Worm (Caenorhabditis elegans): ENCODE measurements around the gene C24A3.4.

The C24A3.4 gene

DNA sequence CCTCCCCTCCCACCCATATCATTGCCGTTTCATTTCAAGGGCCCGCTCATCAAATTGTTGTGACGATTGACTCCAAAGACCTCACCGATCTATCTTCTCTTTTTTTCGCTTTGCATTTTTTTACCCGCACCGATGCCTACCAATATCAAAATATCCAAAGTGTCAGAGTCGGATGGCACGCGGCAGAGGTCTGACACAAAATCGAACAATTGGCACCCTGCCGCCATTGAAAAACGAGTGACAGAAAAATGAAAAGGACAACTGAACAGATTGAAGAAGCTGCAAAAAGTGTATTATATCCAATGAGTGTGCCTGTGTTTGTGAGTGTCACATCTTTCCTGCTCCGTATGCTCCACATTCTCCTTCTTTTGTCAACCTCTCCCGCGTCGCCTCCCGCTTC, 5.8 kb upstream of the C24A3.4 start (continued):
- no peak for TF ChIP-seq unc-39 (tag; optimal IDR thresholded peaks at IDR 0.05)
- TF ChIP-seq lin-29 (GFP tag; IDR thresholded peaks at IDR 0.05) = no peak
- TF ChIP-seq zfp-3 (GFP tag; conservative IDR thresholded peaks at IDR 0.05) = no peak
- no peak for TF ChIP-seq ceh-82 (tag; optimal IDR thresholded peaks at IDR 0.05)
- no peak for TF ChIP-seq nhr-6 (tag; optimal IDR thresholded peaks at IDR 0.05)
- TF ChIP-seq mxl-2 (GFP tag; conservative IDR thresholded peaks at IDR 0.05) = no peak
- no peak for TF ChIP-seq zfp-2 (tag; optimal IDR thresholded peaks at IDR 0.05)
- no peak for TF ChIP-seq egl-27 (tag; optimal IDR thresholded peaks at IDR 0.05)
- no peak for TF ChIP-seq nhr-48 (tag; optimal IDR thresholded peaks at IDR 0.05)
- TF ChIP-seq pqm-1 (tag; optimal IDR thresholded peaks at IDR 0.05) = no peak
- TF ChIP-seq dmd-6 (GFP tag; IDR thresholded peaks at IDR 0.05) = no peak
- no peak for TF ChIP-seq hlh-11 (tag; optimal IDR thresholded peaks at IDR 0.05)
- no peak for TF ChIP-seq fos-1 (tag; optimal IDR thresholded peaks at IDR 0.05)
- TF ChIP-seq aha-1 (tag) = peak; percentile 49
- TF ChIP-seq fkh-10 (GFP tag; optimal IDR thresholded peaks at IDR 0.05) = no peak
- TF ChIP-seq nhr-11 (tag; optimal IDR thresholded peaks at IDR 0.05) = peak; percentile 78
- no peak for TF ChIP-seq nhr-102 (tag; optimal IDR thresholded peaks at IDR 0.05)
- TF ChIP-seq saeg-2 (GFP tag; IDR thresholded peaks at IDR 0.05) = no peak
- TF ChIP-seq nhr-42 (GFP tag; IDR thresholded peaks at IDR 0.05) = 0 out of 2 replicates have a peak, but pooled peaks have one; percentile 52
- TF ChIP-seq Y75B8A.6 (GFP tag; IDR thresholded peaks at IDR 0.05) = no peak
- TF ChIP-seq madf-5 (GFP tag; IDR thresholded peaks at IDR 0.05) = no peak

DNA sequence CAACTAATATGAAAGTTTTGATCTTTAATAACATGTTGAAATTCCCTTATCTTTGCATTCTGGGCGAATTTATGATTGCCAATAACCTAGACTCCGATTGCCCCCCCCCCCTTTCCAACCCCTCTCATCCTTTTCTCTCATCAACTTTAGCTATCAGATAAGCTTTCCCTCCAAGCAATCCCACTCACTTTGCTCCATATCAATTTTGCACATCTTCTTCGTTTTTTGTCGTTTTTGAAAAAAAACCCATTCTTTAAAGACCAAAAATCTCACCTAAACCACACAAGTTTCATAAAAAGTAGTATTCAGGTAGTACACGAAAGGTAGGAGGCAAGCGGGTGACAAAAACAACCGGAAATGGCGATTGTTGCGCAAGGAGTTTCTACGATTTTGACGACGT, 4.4 kb upstream of the C24A3.4 start, which contains the start of gene twk-18:
Gene twk-18, plus strand, starts transcription at position 301 of the 400 bp plus-strand sequence.
- TF ChIP-seq T26A8.4 (GFP tag; IDR thresholded peaks at IDR 0.05) (no peak), pqm-1 (tag; optimal IDR thresholded peaks at IDR 0.05) (no peak), ceh-28 (tag; optimal IDR thresholded peaks at IDR 0.05) (no peak), lsy-2 (tag; optimal IDR thresholded peaks at IDR 0.05) (no peak), mxl-2 (GFP tag; conservative IDR thresholded peaks at IDR 0.05) (no peak), ceh-20 (GFP tag; IDR thresholded peaks at IDR 0.05) (no peak), mdl-1 (tag; optimal IDR thresholded peaks at IDR 0.05) (no peak), ceh-62 (tag; optimal IDR thresholded peaks at IDR 0.05) (no peak), daf-16 (GFP tag; optimal IDR thresholded peaks at IDR 0.05) (no peak), daf-16 (tag; optimal IDR thresholded peaks at IDR 0.05) (no peak), F26F4.8 (GFP tag; conservative IDR thresholded peaks at IDR 0.05) (no peak), R02D3.7 (tag; optimal IDR thresholded peaks at IDR 0.05) (no peak), daf-8 (GFP tag; IDR thresholded peaks at IDR 0.05) (no peak)

DNA sequence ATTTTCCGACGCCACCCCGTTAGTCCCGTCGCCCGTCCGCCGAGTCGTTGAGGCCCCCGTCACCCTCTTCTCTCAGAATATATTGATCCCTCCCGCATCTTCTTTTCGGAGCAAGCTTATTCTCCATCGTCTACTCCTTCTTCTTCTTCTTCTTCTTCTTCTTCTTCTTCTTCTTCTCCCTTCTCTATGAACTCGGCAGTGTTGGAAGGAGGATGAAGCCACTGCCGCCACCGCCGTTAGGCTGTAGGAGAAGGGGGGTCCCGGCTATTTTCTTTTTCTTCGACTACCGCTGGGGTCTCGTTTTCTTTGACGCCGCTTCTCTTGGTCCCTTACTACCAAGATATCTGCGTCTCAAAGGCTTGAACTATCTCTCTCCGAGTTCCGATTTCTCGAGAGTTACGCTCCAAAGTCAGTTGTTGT, 3.3 kb downstream of the C24A3.4 start:
- TF ChIP-seq dmd-8 (GFP tag; IDR thresholded peaks at IDR 0.05) = no peak
- peak in 1 of 2 experiments; percentile 23 for TF ChIP-seq lsy-2 (tag; optimal IDR thresholded peaks at IDR 0.05)
- TF ChIP-seq ceh-20 (GFP tag; IDR thresholded peaks at IDR 0.05) = 0 out of 2 replicates have a peak, but pooled peaks have one; percentile 32
- TF ChIP-seq F37D6.2 (tag; optimal IDR thresholded peaks at IDR 0.05) = peak; percentile 63
- TF ChIP-seq mdl-1 (tag; optimal IDR thresholded peaks at IDR 0.05) = peak in 1 of 2 experiments; percentile 5
- peak; percentile 61 for TF ChIP-seq rbr-2 (tag; optimal IDR thresholded peaks at IDR 0.05)
- no peak for TF ChIP-seq dve-1 (tag; optimal IDR thresholded peaks at IDR 0.05; ENCODE audit: insufficient read depth)
- TF ChIP-seq T26A8.4 (GFP tag; IDR thresholded peaks at IDR 0.05) = no peak
- peak; percentile 75 for TF ChIP-seq hmg-1.1 (GFP tag; IDR thresholded peaks at IDR 0.05)
- TF ChIP-seq fkh-10 (GFP tag; optimal IDR thresholded peaks at IDR 0.05) = peak; percentile 40
- TF ChIP-seq mep-1 (tag; optimal IDR thresholded peaks at IDR 0.05) = peak; percentile 60
- no peak for TF ChIP-seq Y75B8A.6 (GFP tag; IDR thresholded peaks at IDR 0.05)
- peak; percentile 82 for TF ChIP-seq set-16 (GFP tag; IDR thresholded peaks at IDR 0.05)
- TF ChIP-seq pqm-1 (tag; optimal IDR thresholded peaks at IDR 0.05) = no peak
- peak; percentile 14 for TF ChIP-seq lin-39 (tag; optimal IDR thresholded peaks at IDR 0.05)
- TF ChIP-seq skn-1 (tag; optimal IDR thresholded peaks at IDR 0.05) = no peak
- no peak for TF ChIP-seq nhr-28 (tag; optimal IDR thresholded peaks at IDR 0.05)
- TF ChIP-seq aha-1 (tag) = peak; percentile 36
- TF ChIP-seq egl-43 (GFP tag; IDR thresholded peaks at IDR 0.05) = peak; percentile 66
- peak; percentile 8 for TF ChIP-seq gei-8 (GFP tag; optimal IDR thresholded peaks at IDR 0.05)
- peak; percentile 14; the same call in 1 of the 2 replicates for TF ChIP-seq pha-4 (GFP tag; IDR thresholded peaks at IDR 0.05)
- no peak for TF ChIP-seq pha-4 (tag; optimal IDR thresholded peaks at IDR 0.05)
- peak in 1 of 2 experiments; percentile 34 for TF ChIP-seq daf-16 (GFP tag; optimal IDR thresholded peaks at IDR 0.05)
- no peak for TF ChIP-seq daf-16 (tag; optimal IDR thresholded peaks at IDR 0.05)
- TF ChIP-seq hif-1 (tag; optimal IDR thresholded peaks at IDR 0.05) = peak in 1 of 2 experiments; percentile 8
- peak; percentile 46 for TF ChIP-seq hlh-11 (tag; optimal IDR thresholded peaks at IDR 0.05)
